Fruit fly (Drosophila melanogaster) whole organism, embryonic: ENCODE measurements around the gene CG13667.

ENCODE experiments used
- ATbp ChIP-seq: fragments of 200-800 bp; sonication (Bioruptor generic); optimal IDR thresholded peaks from 2 replicates; lab custom pipeline; 2017; ENCODE audit warnings: missing biosample characterization, mild to moderate bottlenecking, missing genetic modification characterization, missing genetic modification reagents
- Antp ChIP-seq: fragments of 200-800 bp; sonication (Bioruptor generic); optimal IDR thresholded peaks from 3 replicates; lab custom pipeline; 2016; ENCODE audit warnings: missing biosample characterization, missing genetic modification characterization
- CG10147 ChIP-seq: fragments of 200-800 bp; sonication (Bioruptor generic); optimal IDR thresholded peaks from 2 replicates; lab custom pipeline; 2019; ENCODE audit warnings: missing biosample characterization, mild to moderate bottlenecking, missing genetic modification characterization, moderate library complexity
- CG10366 ChIP-seq: fragments of 200-800 bp; sonication (Bioruptor generic); IDR thresholded peaks from 2 replicates; pipeline ENCODE4 v1.3.6; 2022; ENCODE audit warnings: missing biosample characterization, missing genetic modification characterization
- CG10979 ChIP-seq: fragments of 200-800 bp; sonication (Bioruptor generic); optimal IDR thresholded peaks from 2 replicates; lab custom pipeline; 2018; ENCODE audit warnings: missing biosample characterization, mild to moderate bottlenecking, missing genetic modification characterization, moderate library complexity
- CG11456 ChIP-seq: fragments of 200-800 bp; sonication (Bioruptor generic); IDR thresholded peaks from 3 replicates; pipeline ENCODE4 v1.3.6; 2022; ENCODE audit warnings: missing biosample characterization, missing genetic modification characterization
- CG11695 ChIP-seq: fragments of 200-800 bp; sonication (Bioruptor generic); IDR thresholded peaks from 3 replicates; pipeline ENCODE4 v1.3.6; 2022; ENCODE audit warnings: missing biosample characterization, missing genetic modification characterization
- CG12071 ChIP-seq: fragments of 200-800 bp; sonication (Bioruptor generic); optimal IDR thresholded peaks from 3 replicates; lab custom pipeline; 2018; ENCODE audit warnings: missing biosample characterization, mild to moderate bottlenecking, missing genetic modification characterization
- CG12155 ChIP-seq: fragments of 200-800 bp; sonication (Bioruptor generic); optimal IDR thresholded peaks from 3 replicates; lab custom pipeline; 2016; ENCODE audit warnings: missing biosample characterization, missing genetic modification characterization
- CG12391 ChIP-seq: fragments of 200-800 bp; sonication (Bioruptor generic); optimal IDR thresholded peaks from 3 replicates; lab custom pipeline; 2018; ENCODE audit warnings: missing biosample characterization, mild to moderate bottlenecking, missing genetic modification characterization, moderate library complexity
- CG14014 ChIP-seq: fragments of 200-800 bp; sonication (Bioruptor generic); IDR thresholded peaks from 2 replicates; pipeline ENCODE4 v1.3.6; 2022; ENCODE audit warnings: missing biosample characterization, missing genetic modification characterization
- CG14667 ChIP-seq: fragments of 200-800 bp; sonication (Bioruptor generic); IDR thresholded peaks from 2 replicates; pipeline ENCODE4 v1.3.6; 2022; ENCODE audit warnings: missing biosample characterization, missing genetic modification characterization
- CG15073 ChIP-seq: fragments of 200-800 bp; sonication (Bioruptor generic); optimal IDR thresholded peaks from 2 replicates; lab custom pipeline; 2016; ENCODE audit warnings: missing biosample characterization, missing genetic modification characterization
- CG15514 ChIP-seq: fragments of 200-800 bp; sonication (Bioruptor generic); optimal IDR thresholded peaks from 3 replicates; lab custom pipeline; 2017; ENCODE audit warnings: missing biosample characterization, missing genetic modification characterization, mild to moderate bottlenecking, moderate library complexity, missing genetic modification reagents
- CG1647 ChIP-seq: fragments of 200-800 bp; sonication (Bioruptor generic); optimal IDR thresholded peaks from 3 replicates; lab custom pipeline; 2016; ENCODE audit warnings: missing biosample characterization, missing genetic modification characterization
- CG4820 ChIP-seq: fragments of 200-800 bp; sonication (Bioruptor generic); optimal IDR thresholded peaks from 3 replicates; lab custom pipeline; 2016; ENCODE audit warnings: missing biosample characterization, missing genetic modification characterization
- CG6175 ChIP-seq: fragments of 200-800 bp; sonication (Bioruptor generic); IDR thresholded peaks from 3 replicates; pipeline ENCODE4 v1.3.6; 2022; ENCODE audit warnings: missing biosample characterization, missing genetic modification characterization
- CG6254 ChIP-seq: fragments of 200-800 bp; sonication (Bioruptor generic); optimal IDR thresholded peaks from 3 replicates; lab custom pipeline; 2017; ENCODE audit warnings: mild to moderate bottlenecking, missing biosample characterization, missing genetic modification reagents, missing genetic modification characterization
- CG6765 ChIP-seq: fragments of 200-800 bp; sonication (Bioruptor generic); optimal IDR thresholded peaks from 3 replicates; lab custom pipeline; 2017; ENCODE audit warnings: missing biosample characterization, mild to moderate bottlenecking, missing genetic modification characterization
- CG6813 ChIP-seq: fragments of 200-800 bp; sonication (Bioruptor generic); optimal IDR thresholded peaks from 2 replicates; lab custom pipeline; 2017; ENCODE audit warnings: missing biosample characterization, missing genetic modification characterization, mild to moderate bottlenecking, moderate library complexity, missing genetic modification reagents
- CG7556 ChIP-seq: fragments of 200-800 bp; sonication (Bioruptor generic); optimal IDR thresholded peaks from 2 replicates; lab custom pipeline; 2017; ENCODE audit warnings: missing biosample characterization, mild to moderate bottlenecking, missing genetic modification characterization
- CG7839 ChIP-seq: fragments of 200-800 bp; sonication (Bioruptor generic); optimal IDR thresholded peaks from 3 replicates; lab custom pipeline; 2018; ENCODE audit warnings: missing biosample characterization, mild to moderate bottlenecking, missing genetic modification characterization, moderate library complexity
- CG8290 ChIP-seq, 3 experiments: fragments of 200-800 bp; sonication (Bioruptor generic); optimal IDR thresholded peaks; 2 replicates each; lab custom pipeline; 2016 to 2019; ENCODE audit warnings: missing biosample characterization in 3 of 3, missing genetic modification characterization in 3 of 3, mild to moderate bottlenecking in 2 of 3, moderate library complexity in 1 of 3
- Drgx ChIP-seq: fragments of 200-800 bp; sonication (Bioruptor generic); IDR thresholded peaks from 2 replicates; pipeline ENCODE4 v1.3.6; 2022; ENCODE audit warnings: missing biosample characterization, missing genetic modification characterization
- Gug ChIP-seq: fragments of 200-800 bp; sonication (Bioruptor generic); IDR thresholded peaks from 4 replicates; pipeline ENCODE4 v1.3.6; 2022; ENCODE audit warnings: missing biosample characterization, missing genetic modification characterization
- Hmr ChIP-seq: fragments of 200-800 bp; sonication (Bioruptor generic); optimal IDR thresholded peaks from 3 replicates; lab custom pipeline; 2017; ENCODE audit warnings: mild to moderate bottlenecking, missing biosample characterization, missing genetic modification reagents, missing genetic modification characterization
- Med ChIP-seq: fragments of 200-800 bp; sonication (Bioruptor generic); peaks from one replicate; lab custom pipeline; 2016; ENCODE audit warnings: missing biosample characterization, missing genetic modification characterization, mild to moderate bottlenecking, inconsistent platforms, moderate library complexity
- Oli ChIP-seq: fragments of 200-800 bp; sonication (Bioruptor generic); optimal IDR thresholded peaks from 2 replicates; lab custom pipeline; 2018; ENCODE audit warnings: missing biosample characterization, mild to moderate bottlenecking, missing genetic modification characterization, moderate library complexity
- Opbp ChIP-seq: fragments of 200-800 bp; sonication (Bioruptor generic); IDR thresholded peaks from 3 replicates; pipeline ENCODE4 v1.3.6; 2022; ENCODE audit warnings: missing biosample characterization, missing genetic modification characterization; ENCODE audit not compliant: partially characterized antibody
- Rx ChIP-seq: fragments of 200-800 bp; sonication (Bioruptor generic); IDR thresholded peaks from 2 replicates; pipeline ENCODE4 v1.3.6; 2022; ENCODE audit warnings: missing biosample characterization, missing genetic modification characterization
- bab2 ChIP-seq: fragments of 200-800 bp; sonication (Bioruptor generic); optimal IDR thresholded peaks from 2 replicates; lab custom pipeline; 2016; ENCODE audit warnings: missing biosample characterization, missing genetic modification characterization
- dmrt11E ChIP-seq: fragments of 200-800 bp; sonication (Bioruptor generic); optimal IDR thresholded peaks from 3 replicates; lab custom pipeline; 2018; ENCODE audit warnings: missing biosample characterization, mild to moderate bottlenecking, missing genetic modification characterization, moderate library complexity
- dmrt99B ChIP-seq: fragments of 200-800 bp; sonication (Bioruptor generic); optimal IDR thresholded peaks from 2 replicates; lab custom pipeline; 2018; ENCODE audit warnings: missing biosample characterization, mild to moderate bottlenecking, missing genetic modification characterization, moderate library complexity
- ems ChIP-seq: fragments of 200-800 bp; sonication (Bioruptor generic); optimal IDR thresholded peaks from 3 replicates; lab custom pipeline; 2016; ENCODE audit warnings: missing biosample characterization, missing genetic modification characterization
- fd102C ChIP-seq: fragments of 200-800 bp; sonication (Bioruptor generic); optimal IDR thresholded peaks from 2 replicates; lab custom pipeline; 2018; ENCODE audit warnings: missing biosample characterization, mild to moderate bottlenecking, missing genetic modification characterization, moderate library complexity
- gem ChIP-seq: fragments of 200-800 bp; sonication (Bioruptor generic); optimal IDR thresholded peaks from 2 replicates; lab custom pipeline; 2019; ENCODE audit warnings: missing biosample characterization, mild to moderate bottlenecking, missing genetic modification characterization, moderate library complexity
- grau ChIP-seq: fragments of 200-800 bp; optimal IDR thresholded peaks from 3 replicates; lab custom pipeline; 2019; ENCODE audit warnings: missing biosample characterization, mild to moderate bottlenecking, missing genetic modification characterization, moderate library complexity
- jing ChIP-seq: fragments of 200-800 bp; sonication (Bioruptor generic); optimal IDR thresholded peaks from 2 replicates; lab custom pipeline; 2018; ENCODE audit warnings: missing biosample characterization, mild to moderate bottlenecking, missing genetic modification characterization
- lilli ChIP-seq: fragments of 200-800 bp; sonication (Bioruptor generic); optimal IDR thresholded peaks from 3 replicates; lab custom pipeline; 2016; ENCODE audit warnings: missing biosample characterization, missing genetic modification characterization
- lola ChIP-seq, 3 experiments: fragments of >200 bp in 2 of 3; fragments of 200-800 bp in 1 of 3; sonication (Bioruptor generic) in 1 of 3; optimal IDR thresholded peaks; 2 replicates each; lab custom pipeline; 2017 to 2019; ENCODE audit warnings: missing biosample characterization in 3 of 3, missing genetic modification characterization in 3 of 3, mild to moderate bottlenecking in 1 of 3, moderate library complexity in 1 of 3
- nmo ChIP-seq: fragments of 200-800 bp; sonication (Bioruptor generic); optimal IDR thresholded peaks from 2 replicates; lab custom pipeline; 2018; ENCODE audit warnings: missing biosample characterization, mild to moderate bottlenecking, missing genetic modification characterization, moderate library complexity
- pan ChIP-seq, 4 experiments: fragments of >200 bp in 3 of 4; fragments of 200-800 bp in 1 of 4; sonication (Bioruptor generic) in 1 of 4; optimal IDR thresholded peaks in 3 of 4; IDR thresholded peaks in 1 of 4; 2 replicates each; pipeline versions ENCODE4 v1.3.6 to Lab custom; 2017 to 2022; ENCODE audit warnings: missing biosample characterization in 2 of 4, missing genetic modification characterization in 2 of 4, mixed read lengths in 1 of 4
- prd ChIP-seq, 3 experiments: fragments of >200 bp in 2 of 3; fragments of 200-800 bp in 1 of 3; sonication (Bioruptor generic) in 1 of 3; optimal IDR thresholded peaks in 2 of 3; IDR thresholded peaks in 1 of 3; 2 replicates in 2 of 3; 3 replicates in 1 of 3; pipeline versions ENCODE4 v1.3.6 to Lab custom; 2017 to 2022; ENCODE audit warnings: missing biosample characterization in 1 of 3, missing genetic modification characterization in 1 of 3
- repo ChIP-seq: fragments of 200-800 bp; sonication (Bioruptor generic); optimal IDR thresholded peaks from 2 replicates; lab custom pipeline; 2016; ENCODE audit warnings: missing biosample characterization, missing genetic modification characterization
- sens ChIP-seq: fragments of 200-800 bp; sonication (Bioruptor generic); peaks from one replicate; lab custom pipeline; 2016; ENCODE audit warnings: missing biosample characterization, missing genetic modification characterization
- tin ChIP-seq: fragments of 200-800 bp; sonication (Bioruptor generic); optimal IDR thresholded peaks from 3 replicates; lab custom pipeline; 2016; ENCODE audit warnings: missing biosample characterization, missing genetic modification characterization
- unpg ChIP-seq: fragments of 200-800 bp; sonication (Bioruptor generic); optimal IDR thresholded peaks from 3 replicates; lab custom pipeline; 2018; ENCODE audit warnings: missing biosample characterization, mild to moderate bottlenecking, missing genetic modification characterization, moderate library complexity
- zf30C ChIP-seq: fragments of 200-800 bp; sonication (Bioruptor generic); optimal IDR thresholded peaks from 3 replicates; lab custom pipeline; 2018; ENCODE audit warnings: missing biosample characterization, mild to moderate bottlenecking, missing genetic modification characterization

Gene CG13667

DNA sequence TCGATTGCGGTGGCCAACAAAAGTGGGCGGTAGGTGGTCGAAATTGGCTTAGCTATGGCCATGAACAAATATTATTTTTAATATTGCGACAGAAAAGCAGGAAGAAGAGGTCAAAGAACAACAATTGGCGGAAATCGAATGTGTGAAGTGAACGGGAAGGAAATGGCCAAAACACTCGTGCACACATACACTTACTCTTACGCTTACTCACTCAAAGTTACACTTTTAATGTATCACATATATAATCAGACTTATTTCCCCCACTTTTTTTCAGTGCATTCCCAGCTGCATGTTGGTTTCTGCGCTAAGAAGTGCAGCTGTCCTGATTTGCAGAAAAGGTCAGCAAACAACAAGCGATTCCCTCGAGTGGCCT is 43.2 kb downstream of the CG13667 start (continued):
- peak; percentile 28 for TF ChIP-seq Oli
- TF ChIP-seq ATbp: peak; percentile 47
- TF ChIP-seq CG12391 (tag; lab: Kevin White, UChicago): no peak
- no peak for TF ChIP-seq CG14014 (GFP tag; lab: Robert Waterston, UW)
- no peak for TF ChIP-seq CG15514
- peak; percentile 58 for TF ChIP-seq Drgx (GFP tag; lab: Robert Waterston, UW)
- peak; percentile 25 for TF ChIP-seq unpg (GFP tag; lab: Kevin White, UChicago)
- TF ChIP-seq CG1647 (GFP tag; lab: Kevin White, UChicago): peak; percentile 34
- no peak for TF ChIP-seq CG15073 (GFP tag; lab: Kevin White, UChicago)
- peak; percentile 23 for TF ChIP-seq tin (GFP tag; lab: Kevin White, UChicago)
- no peak for TF ChIP-seq Antp (GFP tag; lab: Kevin White, UChicago)
- TF ChIP-seq pan (optimal IDR thresholded peaks at IDR 0.05; lab: Kevin White, UChicago): no peak
- TF ChIP-seq pan (GFP tag; optimal IDR thresholded peaks at IDR 0.05 in 1 of 2, IDR thresholded peaks at IDR 0.05 in 1 of 2): peak in 1 of 2 experiments; percentile 21
- TF ChIP-seq zf30C (GFP tag; lab: Kevin White, UChicago): peak; percentile 71
- TF ChIP-seq CG12155: no peak
- TF ChIP-seq CG10147 (GFP tag; lab: Kevin White, UChicago): no peak
- TF ChIP-seq CG6765 (GFP tag; lab: Kevin White, UChicago): no peak
- TF ChIP-seq Med (GFP tag; lab: Kevin White, UChicago): peak; percentile 85
- peak in 1 of 3 experiments; percentile 4 for TF ChIP-seq lola (GFP tag; optimal IDR thresholded peaks at IDR 0.05; lab: Kevin White, UChicago)
- TF ChIP-seq Hmr (GFP tag; lab: Kevin White, UChicago): peak; percentile 43
- peak; percentile 32; the same call in 2 of the 4 replicates for TF ChIP-seq Gug
- peak; percentile 63 for TF ChIP-seq gem
- no peak for TF ChIP-seq CG14667 (GFP tag; lab: Robert Waterston, UW)
- TF ChIP-seq sens (GFP tag; lab: Kevin White, UChicago): peak; percentile 52
- peak; percentile 14 for TF ChIP-seq CG12071
- no peak for TF ChIP-seq repo (GFP tag; lab: Kevin White, UChicago)
- no peak for TF ChIP-seq CG11456 (GFP tag; lab: Robert Waterston, UW)
- no peak for TF ChIP-seq ems
- no peak for TF ChIP-seq Opbp (GFP tag; lab: Robert Waterston, UW)
- no peak for TF ChIP-seq CG10366 (GFP tag; lab: Robert Waterston, UW)
- no peak for TF ChIP-seq CG8290 (GFP tag; optimal IDR thresholded peaks at IDR 0.05; lab: Kevin White, UChicago)
- no peak for TF ChIP-seq CG8290 (tag; optimal IDR thresholded peaks at IDR 0.05; lab: Kevin White, UChicago)
- no peak for TF ChIP-seq fd102C (GFP tag; lab: Kevin White, UChicago)
- TF ChIP-seq dmrt11E (tag; lab: Kevin White, UChicago): peak; percentile 10
- peak; percentile 9 for TF ChIP-seq lilli (GFP tag; lab: Kevin White, UChicago)
- no peak for TF ChIP-seq CG6175 (GFP tag; lab: Robert Waterston, UW)
- peak; percentile 55 for TF ChIP-seq CG7556 (GFP tag; lab: Kevin White, UChicago)
- peak; percentile 13 for TF ChIP-seq CG7839 (tag; lab: Kevin White, UChicago)
- TF ChIP-seq prd (optimal IDR thresholded peaks at IDR 0.05; lab: Kevin White, UChicago): no peak
- peak; percentile 35; the same call in 1 of the 3 replicates for TF ChIP-seq prd (GFP tag; IDR thresholded peaks at IDR 0.05; lab: Robert Waterston, UW)
- peak; percentile 40 for TF ChIP-seq CG10979
- no peak for TF ChIP-seq CG11695 (GFP tag; lab: Robert Waterston, UW)
- peak; percentile 16 for TF ChIP-seq CG6254 (GFP tag; lab: Kevin White, UChicago)
- TF ChIP-seq Rx (GFP tag; lab: Robert Waterston, UW): no peak
- TF ChIP-seq jing (GFP tag; lab: Kevin White, UChicago): no peak
- TF ChIP-seq bab2 (GFP tag; lab: Kevin White, UChicago): no peak
- peak; percentile 30 for TF ChIP-seq CG4820 (GFP tag; lab: Kevin White, UChicago)
- TF ChIP-seq nmo (GFP tag; lab: Kevin White, UChicago): peak; percentile 6
- peak; percentile 0 for TF ChIP-seq grau (tag; lab: Kevin White, UChicago)
- TF ChIP-seq CG6813 (GFP tag; lab: Kevin White, UChicago): no peak
- peak; percentile 51 for TF ChIP-seq dmrt99B (tag; lab: Kevin White, UChicago)
